Fruit fly (Drosophila melanogaster) whole organism, wandering third instar larva: ENCODE results near the gene CG43336.

ENCODE experiments used
- Abd-B ChIP-seq: fragments of >200 bp; optimal IDR thresholded peaks from 2 replicates; lab custom pipeline; 2017; ENCODE audit warnings: missing biosample characterization, missing genetic modification characterization
- CG9705 ChIP-seq: fragments of 200-800 bp; sonication (Bioruptor generic); optimal IDR thresholded peaks from 2 replicates; lab custom pipeline; 2018; ENCODE audit warnings: missing biosample characterization, mild to moderate bottlenecking, missing genetic modification characterization
- Dfd ChIP-seq: fragments of >200 bp; optimal IDR thresholded peaks from 2 replicates; lab custom pipeline; 2017; ENCODE audit warnings: missing biosample characterization, missing genetic modification characterization
- Hr83 ChIP-seq: fragments of 200-300 bp; sonication (Bioruptor generic); optimal IDR thresholded peaks from 2 replicates; lab custom pipeline; 2016; ENCODE audit warnings: missing biosample characterization, mild to moderate bottlenecking, missing genetic modification characterization, moderate library complexity; ENCODE audit not compliant: poor library complexity, severe bottlenecking
- Vsx2 ChIP-seq: fragments of 200-300, 225-300 bp; sonication (Bioruptor generic); optimal IDR thresholded peaks from 2 replicates; lab custom pipeline; 2018; ENCODE audit warnings: missing biosample characterization, missing genetic modification characterization; ENCODE audit not compliant: partially characterized antibody
- br ChIP-seq: fragments of 200-800 bp; sonication (Bioruptor generic); optimal IDR thresholded peaks from 2 replicates; lab custom pipeline; 2016; ENCODE audit warnings: missing biosample characterization, missing genetic modification characterization
- fru ChIP-seq: fragments of 200-800 bp; sonication (Bioruptor generic); optimal IDR thresholded peaks from 3 replicates; lab custom pipeline; 2016; ENCODE audit warnings: missing biosample characterization, mild to moderate bottlenecking, missing genetic modification characterization
- h ChIP-seq: fragments of 200-800 bp; sonication (Bioruptor generic); optimal IDR thresholded peaks from 3 replicates; lab custom pipeline; 2016; ENCODE audit warnings: missing biosample characterization, mild to moderate bottlenecking, missing genetic modification characterization
- lola ChIP-seq: fragments of >200 bp; optimal IDR thresholded peaks from 2 replicates; lab custom pipeline; 2017; ENCODE audit warnings: missing biosample characterization, missing genetic modification characterization
- psq ChIP-seq: fragments of 200-800 bp; sonication (Bioruptor generic); optimal IDR thresholded peaks from 3 replicates; lab custom pipeline; 2017; ENCODE audit warnings: missing biosample characterization, mild to moderate bottlenecking, missing genetic modification characterization, moderate library complexity

- TF ChIP-seq br (GFP tag; lab: Kevin White, UChicago) (no peak), CG9705 (GFP tag; lab: Kevin White, UChicago) (no peak), Hr83 (no peak), fru (GFP tag; lab: Kevin White, UChicago) (no peak), Abd-B (GFP tag; lab: Kevin White, UChicago) (no peak), psq (GFP tag; lab: Kevin White, UChicago) (no peak), lola (GFP tag; lab: Kevin White, UChicago) (no peak), Dfd (GFP tag; lab: Kevin White, UChicago) (no peak), Vsx2 (GFP tag; lab: Kevin White, UChicago) (no peak), h (GFP tag; lab: Kevin White, UChicago) (no peak)
These were observed 36.3 kb downstream of the CG43336 start for dm6 chr3R:15673248-15673647.
